Fruit fly (Drosophila melanogaster) whole organism, embryonic: ENCODE data around the gene Ir75b.
A peak's percentile ranks its signal among the peaks of the same experiment; 100 is the strongest.

Experiments
- Atf6 ChIP-seq: fragments of 200-800 bp; sonication (Bioruptor generic); IDR thresholded peaks from 2 replicates; pipeline ENCODE4 v1.3.6; 2022; ENCODE audit warnings: missing biosample characterization, missing genetic modification characterization
- B-H1 ChIP-seq: fragments of 200-800 bp; sonication (Bioruptor generic); IDR thresholded peaks from 3 replicates; pipeline ENCODE4 v1.3.6; 2022; ENCODE audit warnings: missing biosample characterization, missing genetic modification characterization
- BEAF-32 ChIP-seq: fragments of 200-800 bp; sonication (Bioruptor generic); optimal IDR thresholded peaks from 3 replicates; lab custom pipeline; 2017; ENCODE audit warnings: missing biosample characterization, missing genetic modification characterization, mild to moderate bottlenecking, moderate library complexity, missing genetic modification reagents
- Bgb ChIP-seq: fragments of 200-800 bp; sonication (Bioruptor generic); IDR thresholded peaks from 2 replicates; pipeline ENCODE4 v1.3.6; 2022; ENCODE audit warnings: missing biosample characterization, missing genetic modification characterization; ENCODE audit not compliant: partially characterized antibody
- Bteb2 ChIP-seq: fragments of 200-800 bp; sonication (Bioruptor generic); optimal IDR thresholded peaks from 2 replicates; lab custom pipeline; 2016; ENCODE audit warnings: missing biosample characterization, missing genetic modification characterization
- CG10321 ChIP-seq: fragments of 200-800 bp; sonication (Bioruptor generic); IDR thresholded peaks from 2 replicates; pipeline ENCODE4 v1.3.6; 2022; ENCODE audit warnings: missing biosample characterization, missing genetic modification characterization
- CG12236 ChIP-seq: fragments of 200-800 bp; sonication (Bioruptor generic); optimal IDR thresholded peaks from 2 replicates; lab custom pipeline; 2016; ENCODE audit warnings: missing biosample characterization, missing genetic modification characterization
- CG12391 ChIP-seq: fragments of 200-800 bp; sonication (Bioruptor generic); optimal IDR thresholded peaks from 3 replicates; lab custom pipeline; 2018; ENCODE audit warnings: missing biosample characterization, mild to moderate bottlenecking, missing genetic modification characterization, moderate library complexity
- CG13296 ChIP-seq: fragments of 200-800 bp; sonication (Bioruptor generic); optimal IDR thresholded peaks from 3 replicates; lab custom pipeline; 2018; ENCODE audit warnings: missing biosample characterization, mild to moderate bottlenecking, missing genetic modification characterization
- CG14860 ChIP-seq: fragments of 200-800 bp; sonication (Bioruptor generic); IDR thresholded peaks from 3 replicates; pipeline ENCODE4 v1.3.6; 2022; ENCODE audit warnings: missing biosample characterization, missing genetic modification characterization; ENCODE audit not compliant: partially characterized antibody
- CG15696 ChIP-seq: fragments of 200-800 bp; sonication (Bioruptor generic); optimal IDR thresholded peaks from 2 replicates; lab custom pipeline; 2019; ENCODE audit warnings: missing biosample characterization, mild to moderate bottlenecking, missing genetic modification characterization, moderate library complexity
- CG16779 ChIP-seq: fragments of 200-800 bp; sonication (Bioruptor generic); IDR thresholded peaks from 2 replicates; pipeline ENCODE4 v1.3.6; 2022; ENCODE audit warnings: missing biosample characterization, missing genetic modification characterization
- CG2116 ChIP-seq: fragments of 200-800 bp; sonication (Bioruptor generic); optimal IDR thresholded peaks from 3 replicates; lab custom pipeline; 2018; ENCODE audit warnings: missing biosample characterization, mild to moderate bottlenecking, missing genetic modification characterization
- CG2875 ChIP-seq: fragments of 200-800 bp; sonication (Bioruptor generic); optimal IDR thresholded peaks from 2 replicates; lab custom pipeline; 2017; ENCODE audit warnings: missing biosample characterization, mild to moderate bottlenecking, missing genetic modification characterization, missing genetic modification reagents
- CG30403 ChIP-seq: fragments of 200-800 bp; sonication (Bioruptor generic); optimal IDR thresholded peaks from 3 replicates; lab custom pipeline; 2016; ENCODE audit warnings: missing biosample characterization, missing genetic modification characterization
- CG32532 ChIP-seq: fragments of 200-800 bp; sonication (Bioruptor generic); IDR thresholded peaks from 2 replicates; pipeline ENCODE4 v1.3.6; 2022; ENCODE audit warnings: missing biosample characterization, missing genetic modification characterization
- CG33213 ChIP-seq: fragments of 200-800 bp; sonication (Bioruptor generic); optimal IDR thresholded peaks from 3 replicates; lab custom pipeline; 2016; ENCODE audit warnings: missing biosample characterization, missing genetic modification characterization
- CG6813 ChIP-seq: fragments of 200-800 bp; sonication (Bioruptor generic); optimal IDR thresholded peaks from 2 replicates; lab custom pipeline; 2017; ENCODE audit warnings: missing biosample characterization, missing genetic modification characterization, mild to moderate bottlenecking, moderate library complexity, missing genetic modification reagents
- CG8388 ChIP-seq: fragments of 200-800 bp; sonication (Bioruptor generic); optimal IDR thresholded peaks from 2 replicates; lab custom pipeline; 2019; ENCODE audit warnings: missing biosample characterization, mild to moderate bottlenecking, missing genetic modification characterization, moderate library complexity
- CG8944 ChIP-seq: fragments of 200-800 bp; sonication (Bioruptor generic); optimal IDR thresholded peaks from 3 replicates; lab custom pipeline; 2016; ENCODE audit warnings: missing biosample characterization, missing genetic modification characterization
- CTCF ChIP-seq: fragments of 200-800 bp; sonication (Bioruptor generic); optimal IDR thresholded peaks from 2 replicates; lab custom pipeline; 2017; ENCODE audit warnings: missing biosample characterization, mild to moderate bottlenecking, missing genetic modification characterization, moderate library complexity
- Dfd ChIP-seq, 2 experiments: fragments of >200 bp; optimal IDR thresholded peaks; 2 replicates each; lab custom pipeline; 2017; ENCODE audit warnings: missing biosample characterization in 2 of 2, missing genetic modification characterization in 2 of 2
- Ets65A ChIP-seq: fragments of 200-800 bp; sonication (Bioruptor generic); peaks from one replicate; lab custom pipeline; 2016; ENCODE audit warnings: missing biosample characterization, missing genetic modification characterization
- Fer2 ChIP-seq: fragments of 200-800 bp; sonication (Bioruptor generic); optimal IDR thresholded peaks from 2 replicates; lab custom pipeline; 2018; ENCODE audit warnings: missing biosample characterization, mild to moderate bottlenecking, missing genetic modification characterization, moderate library complexity
- HmgZ ChIP-seq: fragments of 200-800 bp; sonication (Bioruptor generic); optimal IDR thresholded peaks from 2 replicates; lab custom pipeline; 2018; ENCODE audit warnings: missing biosample characterization, mild to moderate bottlenecking, missing genetic modification characterization
- Hr51 ChIP-seq, 2 experiments: fragments of 200-800 bp; sonication (Bioruptor generic); optimal IDR thresholded peaks; 2 replicates in 1 of 2; 3 replicates in 1 of 2; lab custom pipeline; 2016 to 2018; ENCODE audit warnings: missing biosample characterization in 2 of 2, missing genetic modification characterization in 2 of 2, mild to moderate bottlenecking in 1 of 2, moderate library complexity in 1 of 2
- Jarid2 ChIP-seq: fragments of 200-800 bp; sonication (Bioruptor generic); optimal IDR thresholded peaks from 3 replicates; lab custom pipeline; 2017; ENCODE audit warnings: mild to moderate bottlenecking, missing biosample characterization, missing genetic modification reagents, missing genetic modification characterization
- Lpt ChIP-seq: fragments of >200 bp; optimal IDR thresholded peaks from 2 replicates; lab custom pipeline; 2018; ENCODE audit warnings: missing biosample characterization, missing genetic modification characterization
- MBD-R2 ChIP-seq: fragments of 200-800 bp; sonication (Bioruptor generic); IDR thresholded peaks from 2 replicates; pipeline ENCODE4 v1.3.6; 2022; ENCODE audit warnings: missing biosample characterization, missing genetic modification characterization
- Mad ChIP-seq: fragments of 200-800 bp; sonication (Bioruptor generic); optimal IDR thresholded peaks from 2 replicates; lab custom pipeline; 2016; ENCODE audit warnings: missing biosample characterization, missing genetic modification characterization
- Ptx1 ChIP-seq: fragments of 200-800 bp; sonication (Bioruptor generic); IDR thresholded peaks from 2 replicates; pipeline ENCODE4 v1.3.6; 2022; ENCODE audit warnings: missing biosample characterization, missing genetic modification characterization
- Scr ChIP-seq: fragments of 200-800 bp; sonication (Bioruptor generic); IDR thresholded peaks from 2 replicates; pipeline ENCODE4 v1.3.6; 2022; ENCODE audit warnings: missing biosample characterization, missing genetic modification characterization; ENCODE audit not compliant: partially characterized antibody
- Sin3A ChIP-seq: fragments of >200 bp; optimal IDR thresholded peaks from 2 replicates; lab custom pipeline; 2018
- Spps ChIP-seq: fragments of 200-800 bp; sonication (Bioruptor generic); optimal IDR thresholded peaks from 2 replicates; lab custom pipeline; 2018; ENCODE audit warnings: missing biosample characterization, mild to moderate bottlenecking, missing genetic modification characterization
- Trl ChIP-seq, 3 experiments: fragments of >200 bp in 2 of 3; fragments of 200-800 bp in 1 of 3; sonication (Bioruptor generic) in 1 of 3; optimal IDR thresholded peaks; 2 replicates in 1 of 3; 3 replicates in 2 of 3; lab custom pipeline; 2016 to 2017; ENCODE audit warnings: missing biosample characterization in 1 of 3, missing genetic modification characterization in 1 of 3
- ac ChIP-seq: fragments of 200-800 bp; sonication (Bioruptor generic); optimal IDR thresholded peaks from 3 replicates; lab custom pipeline; 2017; ENCODE audit warnings: missing biosample characterization, mild to moderate bottlenecking, missing genetic modification characterization
- bab2 ChIP-seq: fragments of 200-800 bp; sonication (Bioruptor generic); optimal IDR thresholded peaks from 2 replicates; lab custom pipeline; 2016; ENCODE audit warnings: missing biosample characterization, missing genetic modification characterization
- caup ChIP-seq: fragments of 200-800 bp; sonication (Bioruptor generic); optimal IDR thresholded peaks from 3 replicates; lab custom pipeline; 2017; ENCODE audit warnings: missing biosample characterization, mild to moderate bottlenecking, missing genetic modification characterization, moderate library complexity; ENCODE audit not compliant: severe bottlenecking
- ci ChIP-seq: fragments of 200-800 bp; sonication (Bioruptor generic); IDR thresholded peaks from 3 replicates; pipeline ENCODE4 v1.3.6; 2022; ENCODE audit warnings: missing biosample characterization, missing genetic modification characterization
- dmrt11E ChIP-seq: fragments of 200-800 bp; sonication (Bioruptor generic); optimal IDR thresholded peaks from 3 replicates; lab custom pipeline; 2018; ENCODE audit warnings: missing biosample characterization, mild to moderate bottlenecking, missing genetic modification characterization, moderate library complexity
- fd3F ChIP-seq: fragments of 200-800 bp; sonication (Bioruptor generic); optimal IDR thresholded peaks from 2 replicates; lab custom pipeline; 2018; ENCODE audit warnings: missing biosample characterization, mild to moderate bottlenecking, missing genetic modification characterization, moderate library complexity
- gfzf ChIP-seq: fragments of 200-800 bp; sonication (Bioruptor generic); optimal IDR thresholded peaks from 2 replicates; lab custom pipeline; 2016; ENCODE audit warnings: missing biosample characterization, mild to moderate bottlenecking, missing genetic modification characterization, moderate library complexity
- gt ChIP-seq: fragments of 200-800 bp; sonication (Bioruptor generic); IDR thresholded peaks from 2 replicates; pipeline ENCODE4 v1.3.6; 2022; ENCODE audit warnings: missing biosample characterization, missing genetic modification characterization
- insv ChIP-seq, 2 experiments: fragments of 200-800 bp; sonication (Bioruptor generic); optimal IDR thresholded peaks; 3 replicates each; lab custom pipeline; 2016 to 2018; ENCODE audit warnings: missing biosample characterization in 2 of 2, missing genetic modification characterization in 2 of 2
- nerfin-2 ChIP-seq: fragments of 200-800 bp; sonication (Bioruptor generic); IDR thresholded peaks from 2 replicates; pipeline ENCODE4 v1.3.6; 2022; ENCODE audit warnings: missing biosample characterization, missing genetic modification characterization; ENCODE audit not compliant: partially characterized antibody
- nmo ChIP-seq: fragments of 200-800 bp; sonication (Bioruptor generic); optimal IDR thresholded peaks from 2 replicates; lab custom pipeline; 2018; ENCODE audit warnings: missing biosample characterization, mild to moderate bottlenecking, missing genetic modification characterization, moderate library complexity
- row ChIP-seq: fragments of 200-800 bp; sonication (Bioruptor generic); IDR thresholded peaks from 3 replicates; pipeline ENCODE4 v1.3.6; 2022; ENCODE audit warnings: missing biosample characterization, missing genetic modification characterization
- sens ChIP-seq: fragments of 200-800 bp; sonication (Bioruptor generic); peaks from one replicate; lab custom pipeline; 2016; ENCODE audit warnings: missing biosample characterization, missing genetic modification characterization
- tin ChIP-seq: fragments of 200-800 bp; sonication (Bioruptor generic); optimal IDR thresholded peaks from 3 replicates; lab custom pipeline; 2016; ENCODE audit warnings: missing biosample characterization, missing genetic modification characterization
- twi ChIP-seq: fragments of 200-800 bp; optimal IDR thresholded peaks from 2 replicates; lab custom pipeline; 2019; ENCODE audit warnings: missing biosample characterization, mild to moderate bottlenecking, missing genetic modification characterization, moderate library complexity
- vfl ChIP-seq: fragments of 200-800 bp; sonication (Bioruptor generic); optimal IDR thresholded peaks from 2 replicates; lab custom pipeline; 2016; ENCODE audit warnings: missing biosample characterization, missing genetic modification characterization

Ir75b gene

DNA sequence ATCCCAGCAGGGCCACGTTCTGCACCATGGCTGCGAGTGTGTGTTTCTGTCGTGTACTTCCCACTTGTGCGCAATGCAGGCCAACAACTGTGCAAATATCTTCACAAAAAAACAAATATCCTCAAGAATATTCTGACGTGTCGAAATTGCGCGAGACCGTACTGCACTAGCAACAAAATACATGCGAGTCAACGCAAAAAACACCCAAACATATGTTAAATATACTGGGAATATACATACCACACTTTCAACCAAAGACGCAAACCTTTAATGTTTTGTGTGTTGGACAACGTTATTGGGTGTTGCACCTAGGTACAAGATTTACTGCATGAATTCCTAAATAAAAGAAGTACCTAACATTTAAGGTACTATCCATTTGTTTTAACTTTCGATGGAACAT, 17.9 kb downstream of the Ir75b start, which contains the start of gene NUCB1 (continued):
- TF ChIP-seq B-H1 (GFP tag; lab: Robert Waterston, UW) (no peak), CG12391 (tag; lab: Kevin White, UChicago) (peak; percentile 59), ci (peak; percentile 60), Atf6 (GFP tag; lab: Robert Waterston, UW) (peak; percentile 24; the same call in 1 of the 2 replicates), Bgb (GFP tag; lab: Robert Waterston, UW) (peak; percentile 37; the same call in 1 of the 2 replicates), MBD-R2 (peak; percentile 93), dmrt11E (tag; lab: Kevin White, UChicago) (peak; percentile 12), CTCF (GFP tag; lab: Kevin White, UChicago) (no peak), Spps (tag; lab: Kevin White, UChicago) (peak; percentile 21), CG13296 (GFP tag; lab: Kevin White, UChicago) (no peak), Bteb2 (GFP tag; lab: Kevin White, UChicago) (peak; percentile 16), nerfin-2 (GFP tag; lab: Robert Waterston, UW) (no peak), vfl (GFP tag; lab: Kevin White, UChicago) (peak; percentile 29), CG32532 (GFP tag; lab: Robert Waterston, UW) (peak; percentile 37; the same call in 1 of the 2 replicates), Fer2 (tag; lab: Kevin White, UChicago) (no peak), Scr (GFP tag; lab: Robert Waterston, UW) (0 out of 2 replicates have a peak, but pooled peaks have one; percentile 2), Mad (peak; percentile 12), CG33213 (GFP tag; lab: Kevin White, UChicago) (peak; percentile 79), insv (GFP tag; optimal IDR thresholded peaks at IDR 0.05; lab: Kevin White, UChicago) (no peak), CG16779 (GFP tag; lab: Robert Waterston, UW) (0 out of 2 replicates have a peak, but pooled peaks have one; percentile 22), Ets65A (peak; percentile 92), CG12236 (GFP tag; lab: Kevin White, UChicago) (no peak), fd3F (GFP tag; lab: Kevin White, UChicago) (peak; percentile 33), nmo (GFP tag; lab: Kevin White, UChicago) (peak; percentile 77), CG30403 (GFP tag; lab: Kevin White, UChicago) (peak; percentile 29), gt (no peak), CG15696 (tag; lab: Kevin White, UChicago) (peak; percentile 0), twi (tag; lab: Kevin White, UChicago) (peak; percentile 27), Sin3A (lab: Kevin White, UChicago) (peak; percentile 11), sens (GFP tag; lab: Kevin White, UChicago) (peak; percentile 79), CG14860 (GFP tag; lab: Robert Waterston, UW) (no peak), CG2875 (peak; percentile 17), gfzf (GFP tag; lab: Kevin White, UChicago) (peak; percentile 97), Trl (optimal IDR thresholded peaks at IDR 0.05; lab: Kevin White, UChicago) (no peak), Trl (GFP tag; optimal IDR thresholded peaks at IDR 0.05; lab: Kevin White, UChicago) (peak; percentile 36), BEAF-32 (peak; percentile 45), ac (GFP tag; lab: Kevin White, UChicago) (no peak), Lpt (no peak), Jarid2 (GFP tag; lab: Kevin White, UChicago) (peak; percentile 69), CG2116 (GFP tag; lab: Kevin White, UChicago) (peak; percentile 56), bab2 (GFP tag; lab: Kevin White, UChicago) (peak; percentile 16), tin (GFP tag; lab: Kevin White, UChicago) (peak; percentile 3), row (GFP tag; lab: Robert Waterston, UW) (peak; percentile 97), Ptx1 (GFP tag; lab: Robert Waterston, UW) (peak; percentile 38), CG6813 (GFP tag; lab: Kevin White, UChicago) (peak; percentile 16), HmgZ (tag; lab: Kevin White, UChicago) (peak; percentile 83), CG10321 (GFP tag; lab: Robert Waterston, UW) (no peak), Hr51 (GFP tag; optimal IDR thresholded peaks at IDR 0.05; lab: Kevin White, UChicago) (peak in 1 of 2 experiments; percentile 22), Dfd (GFP tag; optimal IDR thresholded peaks at IDR 0.05; lab: Kevin White, UChicago) (no peak), CG8944 (GFP tag; lab: Kevin White, UChicago) (peak; percentile 33), CG8388 (GFP tag; lab: Kevin White, UChicago) (no peak), caup (no peak)
